Worm (Caenorhabditis elegans) whole organism, L1 larva: ENCODE results near the gene str-207.
A peak's percentile ranks its signal among the peaks of the same experiment; 100 is the strongest.

Source experiments
- C04F5.9 ChIP-seq: sonication (generic microtip); optimal IDR thresholded peaks from 2 replicates; lab custom pipeline; 2016; ENCODE audit warnings: missing genetic modification characterization, missing compliant biosample characterization
- C34B4.2 ChIP-seq: sonication (generic microtip); optimal IDR thresholded peaks from 2 replicates; lab custom pipeline; 2017; ENCODE audit warnings: mild to moderate bottlenecking, missing genetic modification characterization, missing compliant biosample characterization
- alr-1 ChIP-seq: fragments of 200-800 bp; sonication (Bioruptor generic); optimal IDR thresholded peaks from 2 replicates; lab custom pipeline; 2018; ENCODE audit warnings: borderline replicate concordance, mild to moderate bottlenecking, missing genetic modification characterization, missing compliant biosample characterization
- ceh-63 ChIP-seq: fragments of 200-800 bp; sonication (Bioruptor generic); optimal IDR thresholded peaks from 2 replicates; lab custom pipeline; 2018; ENCODE audit warnings: mild to moderate bottlenecking, missing genetic modification characterization, missing compliant biosample characterization
- ceh-88 ChIP-seq: fragments of 200-800 bp; sonication (Bioruptor generic); IDR thresholded peaks from 2 replicates; pipeline ENCODE4 v1.3.6; 2022; ENCODE audit warnings: missing genetic modification characterization, missing compliant biosample characterization
- ceh-90 ChIP-seq: sonication (generic microtip); optimal IDR thresholded peaks from 2 replicates; lab custom pipeline; 2016; ENCODE audit warnings: missing genetic modification characterization, missing compliant biosample characterization
- dsc-1 ChIP-seq: sonication (generic microtip); optimal IDR thresholded peaks from 2 replicates; lab custom pipeline; 2016; ENCODE audit warnings: mild to moderate bottlenecking, missing genetic modification characterization, missing compliant biosample characterization
- efl-1 ChIP-seq, 4 experiments: fragments of 150-350 bp; optimal IDR thresholded peaks in 3 of 4; peaks in 1 of 4; 1 replicate in 1 of 4; 2 replicates in 3 of 4; lab custom pipeline; 2014; ENCODE audit warnings: missing biosample characterization in 2 of 4, missing genetic modification characterization in 2 of 4, missing genetic modification reagents in 2 of 4
- efl-3 ChIP-seq: fragments of 200-800 bp; sonication (Bioruptor generic); optimal IDR thresholded peaks from 2 replicates; lab custom pipeline; 2018; ENCODE audit warnings: mild to moderate bottlenecking, missing genetic modification characterization, missing compliant biosample characterization
- elt-3 ChIP-seq, 6 experiments: fragments of 150-350 bp in 1 of 6; sonication (generic microtip); optimal IDR thresholded peaks; 2 replicates each; lab custom pipeline; 2017 to 2018; ENCODE audit warnings: missing biosample characterization in 6 of 6, missing genetic modification characterization in 6 of 6, inconsistent platforms in 1 of 6
- fkh-4 ChIP-seq: sonication (generic microtip); optimal IDR thresholded peaks from 2 replicates; lab custom pipeline; 2016; ENCODE audit warnings: missing compliant biosample characterization, missing genetic modification characterization, borderline replicate concordance
- fkh-8 ChIP-seq: sonication (generic microtip); optimal IDR thresholded peaks from 2 replicates; lab custom pipeline; 2016; ENCODE audit warnings: mild to moderate bottlenecking, missing genetic modification characterization, missing compliant biosample characterization
- fos-1 ChIP-seq: fragments of 150-350 bp; optimal IDR thresholded peaks from 2 replicates; lab custom pipeline; 2014; ENCODE audit warnings: missing biosample characterization, missing genetic modification characterization
- hlh-4 ChIP-seq: sonication (generic microtip); optimal IDR thresholded peaks from 2 replicates; lab custom pipeline; 2016; ENCODE audit warnings: mild to moderate bottlenecking, missing genetic modification characterization, missing compliant biosample characterization
- hpl-2 ChIP-seq: fragments of 150-350 bp; optimal IDR thresholded peaks from 2 replicates; lab custom pipeline; 2014; ENCODE audit warnings: missing biosample characterization, missing genetic modification reagents, missing genetic modification characterization
- isw-1 ChIP-seq: fragments of 200-800 bp; sonication (Bioruptor generic); IDR thresholded peaks from 2 replicates; pipeline ENCODE4 v1.3.6; 2022; ENCODE audit warnings: missing genetic modification characterization, missing compliant biosample characterization
- lin-13 ChIP-seq: fragments of 150-350 bp; optimal IDR thresholded peaks from 2 replicates; lab custom pipeline; 2014; ENCODE audit warnings: missing biosample characterization, missing genetic modification reagents, missing genetic modification characterization
- lin-14 ChIP-seq: fragments of 200-800 bp; sonication (Bioruptor generic); optimal IDR thresholded peaks from 2 replicates; lab custom pipeline; 2018; ENCODE audit warnings: mild to moderate bottlenecking, missing genetic modification characterization, moderate library complexity, missing compliant biosample characterization
- lin-35 ChIP-seq, 2 experiments: fragments of 150-350 bp; optimal IDR thresholded peaks; 2 replicates each; lab custom pipeline; 2014; ENCODE audit warnings: missing biosample characterization in 2 of 2, missing genetic modification characterization in 2 of 2, missing genetic modification reagents in 2 of 2
- lsy-2 ChIP-seq, 2 experiments: fragments of 150-350 bp; optimal IDR thresholded peaks; 2 replicates each; lab custom pipeline; 2014; ENCODE audit warnings: missing biosample characterization in 2 of 2, missing genetic modification characterization in 2 of 2
- mef-2 ChIP-seq: fragments of 150-350 bp; optimal IDR thresholded peaks from 2 replicates; lab custom pipeline; 2014; ENCODE audit warnings: missing biosample characterization, missing genetic modification characterization
- mep-1 ChIP-seq: fragments of 150-350 bp; optimal IDR thresholded peaks from 2 replicates; lab custom pipeline; 2014; ENCODE audit warnings: missing biosample characterization, missing genetic modification characterization
- nhr-11 ChIP-seq: fragments of 150-350 bp; optimal IDR thresholded peaks from 2 replicates; lab custom pipeline; 2014; ENCODE audit warnings: missing biosample characterization, missing genetic modification characterization
- nhr-20 ChIP-seq: sonication (generic microtip); optimal IDR thresholded peaks from 2 replicates; lab custom pipeline; 2016; ENCODE audit warnings: mild to moderate bottlenecking, missing genetic modification characterization, missing compliant biosample characterization
- nhr-28 ChIP-seq: fragments of 150-350 bp; optimal IDR thresholded peaks from 2 replicates; lab custom pipeline; 2014; ENCODE audit warnings: missing biosample characterization, missing genetic modification characterization
- nhr-71 ChIP-seq: sonication (generic microtip); optimal IDR thresholded peaks from 2 replicates; lab custom pipeline; 2016; ENCODE audit warnings: mild to moderate bottlenecking, missing genetic modification characterization, moderate library complexity, missing compliant biosample characterization
- nhr-84 ChIP-seq: sonication (generic microtip); optimal IDR thresholded peaks from 2 replicates; lab custom pipeline; 2017; ENCODE audit warnings: missing biosample characterization, missing genetic modification characterization
- nhr-90 ChIP-seq: sonication (generic microtip); optimal IDR thresholded peaks from 2 replicates; lab custom pipeline; 2016; ENCODE audit warnings: mild to moderate bottlenecking, missing genetic modification characterization, missing compliant biosample characterization; ENCODE audit not compliant: poor library complexity
- pag-3 ChIP-seq: sonication (generic microtip); optimal IDR thresholded peaks from 2 replicates; lab custom pipeline; 2017; ENCODE audit warnings: missing genetic modification characterization, mild to moderate bottlenecking, missing compliant biosample characterization, antibody characterized with exemption, borderline replicate concordance; ENCODE audit not compliant: insufficient read depth
- pqm-1 ChIP-seq: sonication (generic microtip); optimal IDR thresholded peaks from 3 replicates; lab custom pipeline; 2017; ENCODE audit warnings: missing biosample characterization, missing genetic modification characterization
- sox-4 ChIP-seq: sonication (generic microtip); optimal IDR thresholded peaks from 2 replicates; lab custom pipeline; 2016; ENCODE audit warnings: missing genetic modification characterization, missing compliant biosample characterization
- sptf-1 ChIP-seq: fragments of 150-350 bp; optimal IDR thresholded peaks from 2 replicates; lab custom pipeline; 2014; ENCODE audit warnings: missing biosample characterization, missing genetic modification characterization
- tbx-2 ChIP-seq: sonication (generic microtip); optimal IDR thresholded peaks from 2 replicates; lab custom pipeline; 2016; ENCODE audit warnings: missing genetic modification characterization, missing compliant biosample characterization
- tlp-1 ChIP-seq: fragments of 150-350 bp; optimal IDR thresholded peaks from 2 replicates; lab custom pipeline; 2014; ENCODE audit warnings: missing biosample characterization, missing genetic modification characterization
- vab-15 ChIP-seq: sonication (generic microtip); optimal IDR thresholded peaks from 2 replicates; lab custom pipeline; 2017; ENCODE audit warnings: missing genotype, mild to moderate bottlenecking, missing genetic modification characterization, missing compliant biosample characterization
- zag-1 ChIP-seq: fragments of 150-350 bp; optimal IDR thresholded peaks from 2 replicates; lab custom pipeline; 2014; ENCODE audit warnings: missing biosample characterization, missing genetic modification characterization
- ztf-11 ChIP-seq, 2 experiments: sonication (generic microtip); optimal IDR thresholded peaks; 2 replicates each; lab custom pipeline; 2016 to 2017; ENCODE audit warnings: missing genetic modification characterization in 2 of 2, missing biosample characterization in 1 of 2, missing compliant biosample characterization in 1 of 2

Gene str-207

DNA sequence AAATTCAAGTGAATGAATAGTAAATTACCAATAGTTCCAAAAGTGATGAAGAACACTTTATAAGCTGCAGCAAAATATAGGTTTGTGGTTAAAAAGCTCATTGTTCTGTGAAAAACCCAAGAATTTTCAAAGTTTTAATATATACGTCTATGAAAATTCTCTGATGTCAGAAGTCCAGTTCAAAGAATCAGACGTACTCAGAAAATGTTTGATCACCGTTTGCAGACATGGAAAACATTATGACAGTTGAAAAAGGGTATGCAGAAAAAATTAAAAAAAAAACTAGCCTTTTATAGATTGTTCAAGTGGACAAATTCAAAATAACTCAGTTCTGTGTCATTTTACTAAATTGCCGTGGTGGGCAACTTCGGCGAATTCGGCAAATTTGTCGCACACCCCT is 23.1 kb downstream of the str-207 start, which contains the start of gene srsx-10:
Gene srsx-10 (minus strand): TSS at position 101 of the 400 bp plus-strand sequence.
- TF ChIP-seq zag-1 (no peak), nhr-90 (tag; lab: Kevin White, UChicago) (no peak), dsc-1 (tag; lab: Kevin White, UChicago) (no peak), C34B4.2 (tag; lab: Kevin White, UChicago) (no peak), alr-1 (tag; lab: Kevin White, UChicago) (no peak), sox-4 (tag; lab: Kevin White, UChicago) (peak; percentile 29), lin-13 (GFP tag; lab: Kevin White, UChicago) (no peak), lsy-2 (tag; optimal IDR thresholded peaks at IDR 0.05; lab: Kevin White, UChicago) (no peak), tlp-1 (tag; lab: Kevin White, UChicago) (no peak), nhr-71 (tag; lab: Kevin White, UChicago) (peak; percentile 22)
- TF ChIP-seq, all 84 proteins: peak for 2

DNA sequence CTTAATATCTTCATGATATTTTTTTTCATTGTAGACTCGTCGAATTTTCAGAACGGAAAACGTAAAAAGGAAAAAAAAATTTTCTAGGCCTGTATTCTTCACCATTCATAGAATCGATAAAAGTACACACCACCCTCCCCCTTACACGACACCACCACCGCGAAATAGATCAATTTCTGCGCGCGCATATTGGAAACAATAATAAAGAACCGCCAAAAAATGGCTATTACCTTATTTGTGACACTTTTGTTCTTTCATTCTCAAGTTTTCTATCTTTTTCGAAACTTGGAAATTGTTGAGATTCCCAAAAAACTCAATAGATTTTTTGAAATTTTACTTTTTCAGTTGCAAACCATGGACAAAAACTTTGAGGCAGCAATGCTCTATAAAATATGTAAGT is 23.6 kb downstream of the str-207 start, which contains the start of gene F26G5.1:
Gene F26G5.1 (plus strand): TSS at position 339 of the 400 bp plus-strand sequence.
- no peak for TF ChIP-seq efl-1 (optimal IDR thresholded peaks at IDR 0.05; lab: Kevin White, UChicago)
- no peak for TF ChIP-seq efl-1 (GFP tag; optimal IDR thresholded peaks at IDR 0.05 in 1 of 2; lab: Kevin White, UChicago)
- no peak for TF ChIP-seq ztf-11 (tag; optimal IDR thresholded peaks at IDR 0.05; lab: Kevin White, UChicago)
- TF ChIP-seq zag-1, result no peak
- no peak for TF ChIP-seq mep-1 (tag; lab: Kevin White, UChicago)
- TF ChIP-seq mef-2, result no peak
- TF ChIP-seq lin-35 (GFP tag; optimal IDR thresholded peaks at IDR 0.05; lab: Kevin White, UChicago), result no peak
- no peak for TF ChIP-seq hpl-2
- TF ChIP-seq isw-1, result no peak
- TF ChIP-seq fos-1, result no peak
- TF ChIP-seq nhr-71 (tag; lab: Kevin White, UChicago), result no peak
- TF ChIP-seq efl-3 (GFP tag; lab: Kevin White, UChicago), result no peak
- TF ChIP-seq nhr-11, result no peak
- TF ChIP-seq fkh-4 (tag; lab: Kevin White, UChicago), result no peak
- no peak for TF ChIP-seq tbx-2
- TF ChIP-seq pag-3, result no peak
- TF ChIP-seq alr-1 (tag; lab: Kevin White, UChicago), result no peak
- TF ChIP-seq elt-3 (tag; optimal IDR thresholded peaks at IDR 0.05; lab: Kevin White, UChicago), result no peak

DNA sequence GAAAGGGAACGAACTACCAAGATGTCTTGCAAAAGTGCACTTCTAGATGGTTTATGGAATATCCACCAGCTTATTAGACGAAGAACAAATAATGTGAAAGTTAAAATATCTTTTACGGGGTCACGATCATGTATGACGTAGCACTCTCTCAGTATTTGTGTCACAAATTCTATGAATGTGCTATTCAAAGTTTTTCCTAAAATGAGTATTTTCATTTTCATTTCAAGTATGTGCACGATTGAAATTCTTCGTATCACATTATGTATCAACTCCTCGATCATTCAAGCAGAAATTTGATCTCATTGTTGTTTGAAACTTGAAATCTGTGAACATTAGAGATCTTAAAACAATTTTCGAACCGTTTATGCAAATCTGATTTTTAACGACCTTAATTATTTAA is 26.0 kb downstream of the str-207 start:
- peak; percentile 67 for TF ChIP-seq sox-4 (tag; lab: Kevin White, UChicago)
- TF ChIP-seq nhr-20, result no peak
- TF ChIP-seq nhr-11, result peak; percentile 7
- no peak for TF ChIP-seq sptf-1 (tag; lab: Kevin White, UChicago)
- TF ChIP-seq fkh-8 (tag; lab: Kevin White, UChicago), result peak; percentile 67

DNA sequence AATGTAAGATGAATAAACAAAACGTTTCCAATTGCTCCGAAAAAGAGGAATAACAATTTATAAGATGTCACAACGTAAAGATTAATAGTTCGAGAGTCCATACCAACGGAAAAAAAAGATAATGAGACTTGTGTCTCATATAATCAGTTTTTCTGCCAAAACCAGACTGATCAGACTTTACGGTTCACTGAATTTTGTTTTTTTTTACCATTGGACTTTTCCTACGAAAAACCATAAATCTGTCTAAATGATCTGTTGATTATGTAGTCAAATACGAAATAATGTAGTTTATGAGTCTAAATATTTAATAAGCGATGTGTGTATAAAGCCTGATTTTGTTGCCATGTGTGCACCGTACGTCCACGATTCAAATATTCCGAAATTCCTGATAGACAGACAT is 27.5 kb downstream of the str-207 start, which contains the start of gene srsx-11:
Gene srsx-11 (minus strand): TSS at position 101 of the 400 bp plus-strand sequence.
- TF ChIP-seq fkh-8 (tag; lab: Kevin White, UChicago) (peak; percentile 5), hlh-4 (tag; lab: Kevin White, UChicago) (no peak), efl-1 (optimal IDR thresholded peaks at IDR 0.05; lab: Kevin White, UChicago) (no peak), efl-1 (GFP tag; optimal IDR thresholded peaks at IDR 0.05 in 1 of 2; lab: Kevin White, UChicago) (peak in 1 of 2 experiments; percentile 83), mep-1 (tag; lab: Kevin White, UChicago) (no peak)

DNA sequence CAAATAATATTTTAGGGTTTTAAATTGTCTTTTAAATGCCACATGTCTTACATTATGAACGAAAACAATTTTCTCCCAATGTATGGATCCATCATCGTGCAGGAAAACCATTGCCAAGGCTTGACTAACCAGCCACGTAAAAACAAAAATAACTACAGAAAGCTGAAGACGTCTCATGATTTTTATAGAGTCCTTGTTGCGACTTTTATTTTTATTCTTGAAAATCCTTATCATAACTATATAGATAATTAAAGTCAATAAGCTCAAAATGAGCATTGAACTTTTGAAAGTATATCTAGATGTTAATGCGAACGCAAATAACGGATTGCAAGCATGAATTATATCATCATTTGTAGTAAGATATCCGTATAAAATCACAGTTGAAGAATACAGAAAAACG is 28.6 kb downstream of the str-207 start:
- TF ChIP-seq fkh-8 (tag; lab: Kevin White, UChicago), result no peak
- no peak for TF ChIP-seq nhr-71 (tag; lab: Kevin White, UChicago)
- TF ChIP-seq nhr-20, result no peak
- no peak for TF ChIP-seq fos-1
- TF ChIP-seq mef-2, result no peak
- TF ChIP-seq, all 84 proteins: peak for 0

DNA sequence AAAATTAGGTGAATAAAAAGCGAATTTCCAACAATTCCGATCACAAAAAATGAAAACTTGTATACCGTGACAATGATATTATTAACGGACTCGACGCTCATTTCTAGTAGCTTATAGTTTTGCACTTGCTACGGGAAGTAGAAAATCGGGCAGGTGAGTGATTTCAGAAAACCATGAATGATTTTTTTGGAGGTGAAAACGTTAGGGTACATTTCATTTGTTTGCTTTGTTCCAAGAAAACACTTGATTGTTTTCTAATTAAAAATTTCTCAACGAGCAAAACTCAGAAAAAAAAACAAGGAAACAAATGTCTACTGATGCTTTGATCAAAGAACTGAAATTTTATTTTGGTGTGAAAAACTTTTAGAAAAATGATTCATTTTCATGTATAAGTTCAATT is 29.3 kb downstream of the str-207 start, which contains the start of gene srsx-12:
Gene srsx-12 (minus strand): TSS at position 101 of the 400 bp plus-strand sequence.
- TF ChIP-seq ceh-90 (tag; lab: Kevin White, UChicago) (no peak), elt-3 (tag; optimal IDR thresholded peaks at IDR 0.05; lab: Kevin White, UChicago) (no peak), nhr-84 (tag; lab: Kevin White, UChicago) (no peak), sox-4 (tag; lab: Kevin White, UChicago) (no peak), tbx-2 (no peak), ceh-63 (GFP tag; lab: Kevin White, UChicago) (no peak), ztf-11 (tag; optimal IDR thresholded peaks at IDR 0.05; lab: Kevin White, UChicago) (no peak), pag-3 (no peak), nhr-28 (tag; lab: Kevin White, UChicago) (no peak), pqm-1 (tag; lab: Kevin White, UChicago) (no peak), lin-14 (GFP tag; lab: Kevin White, UChicago) (no peak), ceh-88 (GFP tag; lab: Robert Waterston, UW) (no peak), zag-1 (no peak), vab-15 (tag; lab: Kevin White, UChicago) (no peak), fos-1 (no peak), C04F5.9 (tag; lab: Kevin White, UChicago) (no peak)
